Worm (Caenorhabditis elegans): ENCODE data around the gene srg-47.

- TF ChIP-seq unc-55 (GFP tag; optimal IDR thresholded peaks at IDR 0.05) (no peak), nhr-11 (tag; optimal IDR thresholded peaks at IDR 0.05) (no peak), pqm-1 (tag; optimal IDR thresholded peaks at IDR 0.05) (no peak), F13H6.1 (tag; optimal IDR thresholded peaks at IDR 0.05) (no peak), pros-1 (tag; optimal IDR thresholded peaks at IDR 0.05) (no peak), ttx-3 (tag; optimal IDR thresholded peaks at IDR 0.05) (no peak), sox-2 (GFP tag; IDR thresholded peaks at IDR 0.05) (no peak), ceh-24 (tag; optimal IDR thresholded peaks at IDR 0.05) (no peak), ama-1 (optimal IDR thresholded peaks at IDR 0.05) (no peak), ztf-16 (tag; optimal IDR thresholded peaks at IDR 0.05) (no peak), fkh-6 (tag; optimal IDR thresholded peaks at IDR 0.05) (no peak), fkh-10 (GFP tag; optimal IDR thresholded peaks at IDR 0.05) (no peak)
Observed at ce11 chrV:14594103-14594502, 38.0 kb upstream of the srg-47 start.

Measured in whole organism, late embryonic.